Worm (Caenorhabditis elegans) whole organism, L4 larva: ENCODE measurements around the gene usp-14.

Experiments
- D1046.2 ChIP-seq: fragments of 200-800 bp; sonication (Bioruptor generic); IDR thresholded peaks from 2 replicates; pipeline ENCODE4 v1.3.6; 2022; ENCODE audit warnings: missing genetic modification characterization, missing compliant biosample characterization
- F10B5.3 ChIP-seq: sonication (generic microtip); optimal IDR thresholded peaks from 2 replicates; lab custom pipeline; 2016; ENCODE audit warnings: mild to moderate bottlenecking, missing genetic modification characterization, missing compliant biosample characterization
- F49E8.2 ChIP-seq: sonication (generic microtip); optimal IDR thresholded peaks from 2 replicates; lab custom pipeline; 2016; ENCODE audit warnings: missing compliant biosample characterization, mild to moderate bottlenecking, missing genetic modification characterization, borderline replicate concordance
- T20F7.1 ChIP-seq: fragments of 200-800 bp; sonication (Bioruptor generic); optimal IDR thresholded peaks from 2 replicates; lab custom pipeline; 2018; ENCODE audit warnings: mild to moderate bottlenecking, missing genetic modification characterization, missing compliant biosample characterization
- T26A8.4 ChIP-seq: fragments of 200-800 bp; sonication (Bioruptor generic); IDR thresholded peaks from 2 replicates; pipeline ENCODE4 v1.3.6; 2022; ENCODE audit warnings: missing genetic modification characterization, missing compliant biosample characterization
- Y105C5A.15 ChIP-seq: fragments of 200-800 bp; sonication (Bioruptor generic); IDR thresholded peaks from 2 replicates; pipeline ENCODE4 v1.3.6; 2022; ENCODE audit warnings: missing genetic modification characterization, missing compliant biosample characterization
- Y48G9A.11 ChIP-seq: fragments of 200-800 bp; sonication (Bioruptor generic); IDR thresholded peaks from 2 replicates; pipeline ENCODE4 v1.3.6; 2022; ENCODE audit warnings: missing genetic modification reagents, missing genetic modification characterization, missing compliant biosample characterization
- Y5F2A.4 ChIP-seq: fragments of 200-800 bp; sonication (Bioruptor generic); optimal IDR thresholded peaks from 2 replicates; lab custom pipeline; 2018; ENCODE audit warnings: mild to moderate bottlenecking, missing genetic modification characterization, missing compliant biosample characterization
- aha-1 ChIP-seq: fragments of 150-350 bp; peaks from one replicate; lab custom pipeline; 2014; ENCODE audit warnings: missing biosample characterization, missing genetic modification characterization
- aly-2 ChIP-seq: sonication (generic microtip); optimal IDR thresholded peaks from 2 replicates; lab custom pipeline; 2018; ENCODE audit warnings: missing biosample characterization, missing genetic modification characterization
- ama-1 ChIP-seq: fragments of 150-350 bp; optimal IDR thresholded peaks from 2 replicates; lab custom pipeline; 2014; ENCODE audit warnings: inconsistent platforms, mixed read lengths
- arid-1 ChIP-seq: fragments of 200-800 bp; sonication (Bioruptor generic); conservative IDR thresholded peaks from 2 replicates; pipeline ENCODE4 v1.3.6; 2022; ENCODE audit warnings: missing genetic modification reagents, missing genetic modification characterization, missing compliant biosample characterization
- ceh-32 ChIP-seq: sonication (generic microtip); optimal IDR thresholded peaks from 2 replicates; lab custom pipeline; 2016; ENCODE audit warnings: mild to moderate bottlenecking, missing genetic modification characterization, missing compliant biosample characterization; ENCODE audit not compliant: poor library complexity
- ceh-44 ChIP-seq: fragments of 200-800 bp; sonication (Bioruptor generic); IDR thresholded peaks from 2 replicates; pipeline ENCODE4 v1.3.6; 2022; ENCODE audit warnings: missing genetic modification reagents, missing genetic modification characterization, missing compliant biosample characterization
- ces-1 ChIP-seq: fragments of 150-350 bp; sonication (generic microtip); optimal IDR thresholded peaks from 4 replicates; lab custom pipeline; 2014; ENCODE audit warnings: missing biosample characterization, missing genetic modification reagents, missing genetic modification characterization
- ctbp-1 ChIP-seq: fragments of 200-800 bp; sonication (Bioruptor generic); IDR thresholded peaks from 2 replicates; pipeline ENCODE4 v1.3.6; 2022; ENCODE audit warnings: missing genetic modification reagents, missing genetic modification characterization, missing compliant biosample characterization
- daf-12 ChIP-seq: fragments of 150-350 bp; optimal IDR thresholded peaks from 2 replicates; lab custom pipeline; 2014; ENCODE audit warnings: missing biosample characterization, missing genetic modification reagents, missing genetic modification characterization
- daf-16 ChIP-seq, 3 experiments: sonication (generic microtip); optimal IDR thresholded peaks; 2 replicates each; lab custom pipeline; 2016 to 2017; ENCODE audit warnings: missing genetic modification characterization in 3 of 3, missing genetic modification reagents in 3 of 3, mild to moderate bottlenecking in 2 of 3, missing compliant biosample characterization in 2 of 3, missing biosample characterization in 1 of 3, moderate library complexity in 1 of 3
- daf-8 ChIP-seq: fragments of 200-800 bp; sonication (Bioruptor generic); IDR thresholded peaks from 2 replicates; pipeline ENCODE4 v1.3.6; 2022; ENCODE audit warnings: missing genetic modification characterization, missing compliant biosample characterization
- dpl-1 ChIP-seq: fragments of 150-350 bp; optimal IDR thresholded peaks from 2 replicates; lab custom pipeline; 2014; ENCODE audit warnings: missing biosample characterization, missing genetic modification reagents, missing genetic modification characterization
- egl-27 ChIP-seq: sonication (generic microtip); optimal IDR thresholded peaks from 3 replicates; lab custom pipeline; 2017; ENCODE audit warnings: missing biosample characterization, missing genetic modification reagents, missing genetic modification characterization
- fos-1 ChIP-seq: fragments of 150-350 bp; optimal IDR thresholded peaks from 2 replicates; lab custom pipeline; 2014; ENCODE audit warnings: missing biosample characterization, missing genetic modification characterization
- hlh-11 ChIP-seq: fragments of 200-800 bp; sonication (Bioruptor generic); optimal IDR thresholded peaks from 2 replicates; lab custom pipeline; 2018; ENCODE audit warnings: mild to moderate bottlenecking, missing genetic modification characterization, missing compliant biosample characterization
- hlh-30 ChIP-seq: sonication (generic microtip); optimal IDR thresholded peaks from 2 replicates; lab custom pipeline; 2017; ENCODE audit warnings: antibody characterized with exemption, mild to moderate bottlenecking, missing genetic modification characterization, missing compliant biosample characterization; ENCODE audit not compliant: insufficient read depth
- hmg-1.1 ChIP-seq: fragments of 200-800 bp; sonication (Bioruptor generic); IDR thresholded peaks from 2 replicates; pipeline ENCODE4 v1.3.6; 2022; ENCODE audit warnings: missing genetic modification reagents, missing genetic modification characterization, missing compliant biosample characterization
- jun-1 ChIP-seq: fragments of 150-350 bp; optimal IDR thresholded peaks from 2 replicates; lab custom pipeline; 2014; ENCODE audit warnings: missing biosample characterization, missing genetic modification reagents, missing genetic modification characterization
- lin-13 ChIP-seq: fragments of 150-350 bp; optimal IDR thresholded peaks from 2 replicates; lab custom pipeline; 2014; ENCODE audit warnings: missing biosample characterization, missing genetic modification reagents, missing genetic modification characterization
- lin-15B ChIP-seq: fragments of 150-350 bp; sonication (generic microtip); optimal IDR thresholded peaks from 3 replicates; lab custom pipeline; 2014; ENCODE audit warnings: missing biosample characterization, missing genetic modification characterization
- lin-39 ChIP-seq: fragments of 150-350 bp; optimal IDR thresholded peaks from 2 replicates; lab custom pipeline; 2014; ENCODE audit warnings: missing biosample characterization, missing genetic modification reagents, missing genetic modification characterization
- lir-3 ChIP-seq: sonication (generic microtip); optimal IDR thresholded peaks from 2 replicates; lab custom pipeline; 2016; ENCODE audit warnings: mild to moderate bottlenecking, missing genetic modification characterization, missing compliant biosample characterization
- lsy-2 ChIP-seq, 2 experiments: fragments of 150-350 bp in 1 of 2; sonication (generic microtip) in 1 of 2; optimal IDR thresholded peaks; 2 replicates each; lab custom pipeline; 2014 to 2017; ENCODE audit warnings: missing biosample characterization in 2 of 2, missing genetic modification characterization in 2 of 2
- madf-5 ChIP-seq, 2 experiments: fragments of 200-800 bp; sonication (Bioruptor generic); IDR thresholded peaks; 2 replicates each; pipeline ENCODE4 v1.3.6; 2022; ENCODE audit warnings: missing compliant biosample characterization in 2 of 2, missing genetic modification characterization in 2 of 2
- mdt-29 ChIP-seq: fragments of 200-800 bp; sonication (Bioruptor generic); IDR thresholded peaks from 2 replicates; pipeline ENCODE4 v1.3.6; 2022; ENCODE audit warnings: missing genetic modification reagents, missing genetic modification characterization, missing compliant biosample characterization
- mep-1 ChIP-seq: fragments of 150-350 bp; sonication (generic microtip); optimal IDR thresholded peaks from 3 replicates; lab custom pipeline; 2014; ENCODE audit warnings: missing biosample characterization, missing genetic modification characterization
- nhr-10 ChIP-seq: fragments of 150-350 bp; optimal IDR thresholded peaks from 2 replicates; lab custom pipeline; 2014; ENCODE audit warnings: missing biosample characterization, missing genetic modification characterization
- nhr-111 ChIP-seq: fragments of 200-800 bp; sonication (Bioruptor generic); optimal IDR thresholded peaks from 2 replicates; lab custom pipeline; 2018; ENCODE audit warnings: mild to moderate bottlenecking, missing genetic modification characterization, missing compliant biosample characterization
- nhr-25 ChIP-seq: sonication (generic microtip); optimal IDR thresholded peaks from 2 replicates; lab custom pipeline; 2017; ENCODE audit warnings: missing genetic modification characterization, mild to moderate bottlenecking, missing compliant biosample characterization, antibody characterized with exemption, moderate library complexity, borderline replicate concordance; ENCODE audit not compliant: insufficient read depth
- nhr-6 ChIP-seq: fragments of 150-350 bp; optimal IDR thresholded peaks from 2 replicates; lab custom pipeline; 2014; ENCODE audit warnings: missing biosample characterization, missing genetic modification characterization
- nhr-77 ChIP-seq: fragments of 150-350 bp; optimal IDR thresholded peaks from 2 replicates; lab custom pipeline; 2014; ENCODE audit warnings: missing biosample characterization, missing genetic modification characterization
- php-3 ChIP-seq: fragments of 200-800 bp; sonication (Bioruptor generic); IDR thresholded peaks from 2 replicates; pipeline ENCODE4 v1.3.6; 2022; ENCODE audit warnings: missing genetic modification reagents, missing genetic modification characterization, missing compliant biosample characterization
- pqm-1 ChIP-seq: sonication (generic microtip); optimal IDR thresholded peaks from 2 replicates; lab custom pipeline; 2017; ENCODE audit warnings: missing biosample characterization, missing genetic modification characterization
- rbr-2 ChIP-seq: sonication (generic microtip); optimal IDR thresholded peaks from 2 replicates; lab custom pipeline; 2016; ENCODE audit warnings: missing genotype, missing genetic modification characterization, missing compliant biosample characterization
- saeg-2 ChIP-seq: fragments of 200-800 bp; sonication (Bioruptor generic); IDR thresholded peaks from 2 replicates; pipeline ENCODE4 v1.3.6; 2022; ENCODE audit warnings: missing genetic modification reagents, missing genetic modification characterization, missing compliant biosample characterization
- skn-1 ChIP-seq: fragments of 150-350 bp; optimal IDR thresholded peaks from 2 replicates; lab custom pipeline; 2014; ENCODE audit warnings: missing biosample characterization, missing genetic modification characterization
- snpc-4 ChIP-seq: fragments of 150-350 bp; optimal IDR thresholded peaks from 2 replicates; lab custom pipeline; 2014; ENCODE audit warnings: missing biosample characterization, missing genetic modification characterization
- unc-62 ChIP-seq, 3 experiments: fragments of 150-350 bp in 1 of 3; sonication (generic microtip); optimal IDR thresholded peaks in 2 of 3; peaks in 1 of 3; 1 replicate in 1 of 3; 2 replicates in 2 of 3; lab custom pipeline; 2014 to 2017; ENCODE audit warnings: missing biosample characterization in 3 of 3, missing genetic modification characterization in 3 of 3, missing genetic modification reagents in 3 of 3, missing genotype in 1 of 3
- zag-1 ChIP-seq: fragments of 150-350 bp; optimal IDR thresholded peaks from 2 replicates; lab custom pipeline; 2014; ENCODE audit warnings: missing biosample characterization, missing genetic modification characterization
- zip-11 ChIP-seq: fragments of 200-800 bp; sonication (Bioruptor generic); IDR thresholded peaks from 2 replicates; pipeline ENCODE4 v1.3.6; 2022; ENCODE audit warnings: missing genetic modification characterization, missing compliant biosample characterization

usp-14 gene

DNA sequence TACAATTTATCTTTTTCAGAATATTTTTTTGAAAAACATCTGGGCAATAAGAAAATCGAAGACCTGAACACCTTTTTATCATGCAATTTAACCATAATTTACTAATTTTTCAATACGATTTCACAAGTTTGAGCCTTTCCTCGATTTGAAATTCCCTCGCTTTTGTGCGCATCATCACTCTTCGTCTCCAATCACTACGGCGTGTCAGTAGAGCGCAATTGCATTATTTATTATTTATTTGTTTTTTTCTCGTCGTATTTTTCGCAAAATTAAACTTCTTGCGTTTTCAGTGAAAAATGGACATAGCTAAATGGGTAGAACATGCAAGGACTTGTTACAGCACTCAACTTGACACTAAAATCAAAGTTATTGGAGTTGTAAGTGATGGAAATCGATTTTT, 47.3 kb downstream of the usp-14 start, which contains the start of gene smg-8 (continued):
- TF ChIP-seq lin-15B (tag; lab: Kevin White, UChicago) (peak; percentile 23), aha-1 (tag; lab: Kevin White, UChicago) (no peak), ces-1 (GFP tag; lab: Kevin White, UChicago) (peak; percentile 26), hlh-30 (peak; percentile 70), lsy-2 (tag; optimal IDR thresholded peaks at IDR 0.05; lab: Kevin White, UChicago) (peak; percentile 7 to 85)

DNA sequence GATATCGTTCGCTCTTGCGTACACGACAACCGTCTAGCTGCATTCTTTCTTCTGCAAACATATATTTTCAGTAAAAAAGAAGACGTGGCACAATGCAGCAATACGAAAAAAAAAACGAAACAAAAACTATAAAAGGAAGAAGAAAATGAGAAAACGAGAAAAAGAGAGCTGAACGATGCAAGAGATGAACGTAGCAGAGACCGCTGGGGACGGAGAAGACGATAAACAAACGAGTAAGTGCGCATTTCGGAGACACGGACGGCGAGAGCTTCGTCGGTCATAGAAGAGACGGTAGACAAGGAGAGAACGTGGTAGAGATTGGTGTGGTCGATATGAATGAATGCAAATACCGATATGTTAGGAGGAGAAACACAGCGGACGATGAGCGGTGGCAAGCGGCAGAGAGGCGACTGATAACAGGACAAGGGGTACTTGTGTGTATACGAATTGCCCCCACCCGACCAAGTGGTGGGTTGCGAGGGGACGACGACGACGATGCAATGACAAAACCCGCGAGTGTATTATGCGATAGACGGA, 50.5 kb downstream of the usp-14 start, which contains the start of gene K04B12.2:
TSS of gene K04B12.2 (minus strand) at position 51 of the 537 bp plus-strand sequence.
- TF ChIP-seq nhr-10 (tag; lab: Kevin White, UChicago) (peak; percentile 55), daf-8 (GFP tag; lab: Robert Waterston, UW) (no peak), jun-1 (tag; lab: Kevin White, UChicago) (peak; percentile 31), php-3 (GFP tag; lab: Robert Waterston, UW) (peak; percentile 35; the same call in 1 of the 2 replicates), unc-62 (GFP tag; optimal IDR thresholded peaks at IDR 0.05 in 1 of 2; lab: Kevin White, UChicago) (peak in 1 of 2 experiments; percentile 51), unc-62 (tag; optimal IDR thresholded peaks at IDR 0.05; lab: Kevin White, UChicago) (no peak), egl-27 (tag; lab: Kevin White, UChicago) (no peak), D1046.2 (GFP tag; lab: Robert Waterston, UW) (no peak), hlh-30 (peak; percentile 60), ces-1 (GFP tag; lab: Kevin White, UChicago) (no peak), skn-1 (no peak), mdt-29 (no peak), zip-11 (GFP tag; lab: Robert Waterston, UW) (no peak), ama-1 (lab: Kevin White, UChicago) (no peak), saeg-2 (no peak), rbr-2 (peak; percentile 80), lir-3 (tag; lab: Kevin White, UChicago) (no peak), F10B5.3 (tag; lab: Kevin White, UChicago) (no peak), F49E8.2 (no peak), Y5F2A.4 (GFP tag; lab: Kevin White, UChicago) (no peak), arid-1 (peak; percentile 37; the same call in 1 of the 2 replicates), nhr-25 (tag; lab: Kevin White, UChicago) (no peak), lin-39 (tag; lab: Kevin White, UChicago) (no peak), aly-2 (tag; lab: Kevin White, UChicago) (no peak), nhr-111 (GFP tag; lab: Kevin White, UChicago) (no peak), daf-16 (GFP tag; optimal IDR thresholded peaks at IDR 0.05; lab: Kevin White, UChicago) (peak; percentile 16 to 62), daf-16 (tag; optimal IDR thresholded peaks at IDR 0.05; lab: Kevin White, UChicago) (peak; percentile 90), mep-1 (tag; lab: Kevin White, UChicago) (peak; percentile 85), ctbp-1 (GFP tag; lab: Robert Waterston, UW) (no peak), Y105C5A.15 (GFP tag; lab: Robert Waterston, UW) (no peak), hmg-1.1 (GFP tag; lab: Robert Waterston, UW) (peak; percentile 81), lin-13 (peak; percentile 19), hlh-11 (tag; lab: Kevin White, UChicago) (peak; percentile 93), nhr-6 (tag; lab: Kevin White, UChicago) (peak; percentile 84), T26A8.4 (GFP tag; lab: Robert Waterston, UW) (peak; percentile 70), Y48G9A.11 (no peak), dpl-1 (GFP tag; lab: Kevin White, UChicago) (peak; percentile 60), snpc-4 (no peak), lsy-2 (tag; optimal IDR thresholded peaks at IDR 0.05; lab: Kevin White, UChicago) (peak; percentile 41 to 67), daf-12 (tag; lab: Kevin White, UChicago) (no peak), madf-5 (GFP tag; IDR thresholded peaks at IDR 0.05; lab: Robert Waterston, UW) (no peak), zag-1 (tag; lab: Kevin White, UChicago) (no peak), ceh-32 (no peak), fos-1 (tag; lab: Kevin White, UChicago) (no peak), T20F7.1 (GFP tag; lab: Kevin White, UChicago) (no peak), pqm-1 (tag; lab: Kevin White, UChicago) (peak; percentile 59), ceh-44 (GFP tag; lab: Robert Waterston, UW) (no peak), nhr-77 (peak; percentile 95)
